Worm (Caenorhabditis elegans): ENCODE data around the gene C50E3.6.

DNA sequence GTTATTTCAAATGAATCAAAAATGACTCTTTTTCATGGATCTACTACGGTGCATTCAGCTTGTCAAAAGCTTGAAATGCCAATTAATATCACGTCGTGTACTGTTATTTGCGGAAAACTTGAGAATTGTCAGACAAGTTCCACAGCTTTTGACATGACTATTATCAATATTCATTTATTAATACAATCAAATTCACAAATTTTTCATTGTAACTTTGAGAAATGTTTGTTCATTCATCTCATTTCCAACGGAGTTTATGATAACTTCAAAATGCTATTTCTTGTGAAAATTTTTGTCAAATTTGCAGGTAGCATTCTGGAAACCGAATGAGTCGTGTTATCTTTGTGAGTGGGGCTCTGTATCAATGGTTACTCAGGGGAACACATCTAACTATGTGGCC is 27.8 kb upstream of the C50E3.6 start, which contains the start of gene C50E3.15:
- no peak for TF ChIP-seq fkh-2 (tag; optimal IDR thresholded peaks at IDR 0.05)
- no peak for TF ChIP-seq lin-39 (tag; optimal IDR thresholded peaks at IDR 0.05)
- no peak for TF ChIP-seq tbx-2 (tag; optimal IDR thresholded peaks at IDR 0.05)
- TF ChIP-seq elt-1 (tag; optimal IDR thresholded peaks at IDR 0.05), result no peak
- no peak for TF ChIP-seq fos-1 (tag; optimal IDR thresholded peaks at IDR 0.05)
- TF ChIP-seq snpc-4 (tag; optimal IDR thresholded peaks at IDR 0.05), result no peak
- no peak for TF ChIP-seq unc-39 (tag; optimal IDR thresholded peaks at IDR 0.05)
- no peak for TF ChIP-seq R02D3.7 (tag; optimal IDR thresholded peaks at IDR 0.05)

Measured in whole organism, L3 larva.